Worm (Caenorhabditis elegans) whole organism, L4/young adult: ENCODE measurements around the gene C25D7.10.

Source experiments
- W03F9.2 ChIP-seq: fragments of 150-350 bp; optimal IDR thresholded peaks from 2 replicates; lab custom pipeline; 2014; ENCODE audit warnings: missing biosample characterization, missing genetic modification characterization
- him-1 ChIP-seq: sonication (generic microtip); optimal IDR thresholded peaks from 2 replicates; lab custom pipeline; 2016; ENCODE audit warnings: missing genotype, missing genetic modification reagents, missing genetic modification characterization, missing compliant biosample characterization

ce11 chrV:15059534-15059933, 7.7 kb upstream of the C25D7.10 start, which contains the start of the genes mcm-3 and C25D7.15:
- no peak for TF ChIP-seq him-1 (tag; lab: Kevin White, UChicago)
- TF ChIP-seq W03F9.2 (tag; lab: Kevin White, UChicago): peak; percentile 32
